Worm (Caenorhabditis elegans): ENCODE measurements around the gene T04C12.1.

Gene T04C12.1

ce11 chrV:11082964-11083363, 23.9 kb upstream of the T04C12.1 start:
- TF ChIP-seq ceh-91 (GFP tag; IDR thresholded peaks at IDR 0.05) (no peak), die-1 (tag; optimal IDR thresholded peaks at IDR 0.05) (no peak), ceh-40 (GFP tag; IDR thresholded peaks at IDR 0.05) (no peak), mes-4 (tag; optimal IDR thresholded peaks at IDR 0.05) (no peak), tlf-1 (GFP tag; optimal IDR thresholded peaks at IDR 0.05) (no peak), B0035.1 (tag; optimal IDR thresholded peaks at IDR 0.05) (no peak), F33H1.4 (GFP tag; IDR thresholded peaks at IDR 0.05) (peak; percentile 57; the same call in 1 of the 2 replicates), mcd-1 (GFP tag; IDR thresholded peaks at IDR 0.05) (no peak), nhr-90 (tag; optimal IDR thresholded peaks at IDR 0.05) (no peak), ets-4 (GFP tag; optimal IDR thresholded peaks at IDR 0.05) (no peak), snpc-1.3 (tag; optimal IDR thresholded peaks at IDR 0.05; ENCODE audit: insufficient read depth) (no peak), Y79H2A.3 (GFP tag; conservative IDR thresholded peaks at IDR 0.05) (no peak), B0019.2 (GFP tag; conservative IDR thresholded peaks at IDR 0.05) (no peak), ceh-27 (GFP tag; optimal IDR thresholded peaks at IDR 0.05) (no peak), madf-6 (GFP tag; IDR thresholded peaks at IDR 0.05) (peak; percentile 34; the same call in 1 of the 2 replicates), hmg-1.2 (GFP tag; IDR thresholded peaks at IDR 0.05) (no peak), ztf-3 (GFP tag; optimal IDR thresholded peaks at IDR 0.05) (no peak), lin-40 (tag; optimal IDR thresholded peaks at IDR 0.05) (no peak), nhr-27 (tag; optimal IDR thresholded peaks at IDR 0.05) (no peak), lag-1 (GFP tag; IDR thresholded peaks at IDR 0.05) (no peak), K11D2.4 (GFP tag; IDR thresholded peaks at IDR 0.05) (no peak), tbx-9 (tag; optimal IDR thresholded peaks at IDR 0.05; ENCODE audit: borderline replicate concordance) (no peak), lsl-1 (GFP tag; optimal IDR thresholded peaks at IDR 0.05) (peak; percentile 77), aptf-2 (GFP tag; conservative IDR thresholded peaks at IDR 0.05) (no peak), lin-54 (GFP tag; optimal IDR thresholded peaks at IDR 0.05) (no peak)

DNA sequence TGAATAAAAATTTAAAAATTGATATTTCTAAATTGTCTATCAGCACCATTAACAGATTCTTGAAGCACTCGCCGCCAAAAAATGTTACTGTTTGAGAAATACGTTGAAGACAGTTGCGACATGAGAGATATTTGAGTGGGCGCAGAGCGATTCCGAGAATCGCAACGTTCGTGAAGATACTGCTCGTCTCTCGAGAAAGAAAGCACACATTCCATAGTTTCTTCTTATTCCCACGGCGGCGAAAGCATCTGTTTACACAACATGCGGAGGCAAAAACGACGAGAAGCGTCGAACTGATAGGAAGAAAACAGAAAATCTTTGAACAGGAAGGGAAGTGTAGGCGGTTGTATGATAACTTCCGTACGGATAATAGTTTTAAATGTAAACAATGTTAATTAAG, 23.4 kb upstream of the T04C12.1 start:
- no peak for TF ChIP-seq madf-8 (GFP tag; conservative IDR thresholded peaks at IDR 0.05)
- peak; percentile 6 for TF ChIP-seq lin-40 (tag; optimal IDR thresholded peaks at IDR 0.05)
- TF ChIP-seq dpl-1 (GFP tag; optimal IDR thresholded peaks at IDR 0.05) = no peak
- no peak for TF ChIP-seq ztf-3 (GFP tag; optimal IDR thresholded peaks at IDR 0.05)
- TF ChIP-seq let-526 (GFP tag; IDR thresholded peaks at IDR 0.05) = no peak
- 0 out of 2 replicates have a peak, but pooled peaks have one; percentile 9 for TF ChIP-seq Y95B8A.8 (GFP tag; IDR thresholded peaks at IDR 0.05)
- TF ChIP-seq mel-28 (tag; optimal IDR thresholded peaks at IDR 0.05; ENCODE audit: borderline replicate concordance) = no peak
- no peak for TF ChIP-seq egl-44 (GFP tag; IDR thresholded peaks at IDR 0.05)
- TF ChIP-seq ztf-26 (tag; optimal IDR thresholded peaks at IDR 0.05) = no peak
- no peak for TF ChIP-seq hsf-1 (GFP tag; IDR thresholded peaks at IDR 0.05)
- TF ChIP-seq pha-4 (tag; optimal IDR thresholded peaks at IDR 0.05) = no peak
- peak; percentile 15 for TF ChIP-seq K12H6.12 (tag; optimal IDR thresholded peaks at IDR 0.05)
- no peak for TF ChIP-seq pbrm-1 (GFP tag; IDR thresholded peaks at IDR 0.05)
- no peak for TF ChIP-seq ZK185.1 (tag; optimal IDR thresholded peaks at IDR 0.05; ENCODE audit: poor library complexity, severe bottlenecking)
- TF ChIP-seq egrh-3 (GFP tag; IDR thresholded peaks at IDR 0.05) = no peak
- TF ChIP-seq lin-26 (GFP tag; IDR thresholded peaks at IDR 0.05) = no peak
- peak; percentile 40; the same call in 1 of the 2 replicates for TF ChIP-seq nfyb-1 (GFP tag; IDR thresholded peaks at IDR 0.05)
- peak; percentile 42 for TF ChIP-seq somi-1 (GFP tag; optimal IDR thresholded peaks at IDR 0.05)
- no peak for TF ChIP-seq zim-3 (tag; optimal IDR thresholded peaks at IDR 0.05)
- no peak for TF ChIP-seq lir-1 (GFP tag; conservative IDR thresholded peaks at IDR 0.05)
- 0 out of 2 replicates have a peak, but pooled peaks have one; percentile 15 for TF ChIP-seq K11D2.4 (GFP tag; IDR thresholded peaks at IDR 0.05)
- no peak for TF ChIP-seq lag-1 (GFP tag; IDR thresholded peaks at IDR 0.05)
- TF ChIP-seq C06A6.2 (GFP tag; conservative IDR thresholded peaks at IDR 0.05) = 0 out of 2 replicates have a peak, but pooled peaks have one; percentile 44
- TF ChIP-seq nhr-120 (GFP tag; IDR thresholded peaks at IDR 0.05) = no peak
- no peak for TF ChIP-seq lsy-27 (tag; optimal IDR thresholded peaks at IDR 0.05; ENCODE audit: borderline replicate concordance, insufficient read depth)
- TF ChIP-seq F52B5.7 (tag; optimal IDR thresholded peaks at IDR 0.05) = peak; percentile 46
- no peak for TF ChIP-seq hmg-1.2 (GFP tag; IDR thresholded peaks at IDR 0.05)

Measured in whole organism, young adult.